Fruit fly (Drosophila melanogaster) whole organism, embryonic: Measurements from ENCODE around the gene CG43675.

Experiments
- Ada2b ChIP-seq: fragments of 200-800 bp; sonication (Bioruptor generic); IDR thresholded peaks from 2 replicates; pipeline ENCODE4 v1.3.6; 2022; ENCODE audit warnings: missing biosample characterization, missing genetic modification characterization
- B-H1 ChIP-seq: fragments of 200-800 bp; sonication (Bioruptor generic); IDR thresholded peaks from 3 replicates; pipeline ENCODE4 v1.3.6; 2022; ENCODE audit warnings: missing biosample characterization, missing genetic modification characterization
- B-H2 ChIP-seq: fragments of 200-800 bp; sonication (Bioruptor generic); optimal IDR thresholded peaks from 2 replicates; lab custom pipeline; 2018; ENCODE audit warnings: missing biosample characterization, mild to moderate bottlenecking, missing genetic modification characterization
- CG11456 ChIP-seq: fragments of 200-800 bp; sonication (Bioruptor generic); IDR thresholded peaks from 3 replicates; pipeline ENCODE4 v1.3.6; 2022; ENCODE audit warnings: missing biosample characterization, missing genetic modification characterization
- CG12299 ChIP-seq: fragments of 200-800 bp; sonication (Bioruptor generic); optimal IDR thresholded peaks from 2 replicates; lab custom pipeline; 2018; ENCODE audit warnings: missing biosample characterization, mild to moderate bottlenecking, missing genetic modification characterization
- CG13296 ChIP-seq: fragments of 200-800 bp; sonication (Bioruptor generic); optimal IDR thresholded peaks from 3 replicates; lab custom pipeline; 2018; ENCODE audit warnings: missing biosample characterization, mild to moderate bottlenecking, missing genetic modification characterization
- CG15514 ChIP-seq: fragments of 200-800 bp; sonication (Bioruptor generic); optimal IDR thresholded peaks from 3 replicates; lab custom pipeline; 2017; ENCODE audit warnings: missing biosample characterization, missing genetic modification characterization, mild to moderate bottlenecking, moderate library complexity, missing genetic modification reagents
- CG18599 ChIP-seq: fragments of 200-800 bp; sonication (Bioruptor generic); optimal IDR thresholded peaks from 3 replicates; lab custom pipeline; 2017; ENCODE audit warnings: missing biosample characterization, missing genetic modification characterization, mild to moderate bottlenecking, moderate library complexity, missing genetic modification reagents
- CG18764 ChIP-seq: fragments of 200-800 bp; sonication (Bioruptor generic); optimal IDR thresholded peaks from 3 replicates; lab custom pipeline; 2016; ENCODE audit warnings: missing biosample characterization, missing genetic modification characterization
- CG2712 ChIP-seq: fragments of 200-800 bp; optimal IDR thresholded peaks from 3 replicates; lab custom pipeline; 2019; ENCODE audit warnings: missing biosample characterization, mild to moderate bottlenecking, missing genetic modification characterization, moderate library complexity
- CG2889 ChIP-seq: fragments of 200-800 bp; sonication (Bioruptor generic); IDR thresholded peaks from 3 replicates; pipeline ENCODE4 v1.3.6; 2022; ENCODE audit warnings: missing biosample characterization, missing genetic modification characterization
- CG30020 ChIP-seq: fragments of 200-800 bp; optimal IDR thresholded peaks from 2 replicates; lab custom pipeline; 2019; ENCODE audit warnings: missing biosample characterization, mild to moderate bottlenecking, missing genetic modification characterization, moderate library complexity
- CG3407 ChIP-seq: fragments of 200-800 bp; sonication (Bioruptor generic); optimal IDR thresholded peaks from 2 replicates; lab custom pipeline; 2018; ENCODE audit warnings: missing biosample characterization, mild to moderate bottlenecking, missing genetic modification characterization
- CG4730 ChIP-seq: fragments of 200-800 bp; sonication (Bioruptor generic); IDR thresholded peaks from 2 replicates; pipeline ENCODE4 v1.3.6; 2022; ENCODE audit warnings: missing biosample characterization, missing genetic modification characterization
- CG6175 ChIP-seq: fragments of 200-800 bp; sonication (Bioruptor generic); IDR thresholded peaks from 3 replicates; pipeline ENCODE4 v1.3.6; 2022; ENCODE audit warnings: missing biosample characterization, missing genetic modification characterization
- CG6683 ChIP-seq: fragments of 200-800 bp; sonication (Bioruptor generic); optimal IDR thresholded peaks from 2 replicates; lab custom pipeline; 2017; ENCODE audit warnings: missing biosample characterization, mild to moderate bottlenecking, missing genetic modification characterization, missing genetic modification reagents
- CG8944 ChIP-seq: fragments of 200-800 bp; sonication (Bioruptor generic); optimal IDR thresholded peaks from 3 replicates; lab custom pipeline; 2016; ENCODE audit warnings: missing biosample characterization, missing genetic modification characterization
- Elba2 ChIP-seq: fragments of 200-800 bp; sonication (Bioruptor generic); optimal IDR thresholded peaks from 3 replicates; lab custom pipeline; 2016; ENCODE audit warnings: missing biosample characterization, missing genetic modification characterization
- Ets97D ChIP-seq: fragments of 200-800 bp; sonication (Bioruptor generic); optimal IDR thresholded peaks from 3 replicates; lab custom pipeline; 2016; ENCODE audit warnings: missing biosample characterization, missing genetic modification characterization
- HLH3B ChIP-seq: fragments of 200-800 bp; sonication (Bioruptor generic); IDR thresholded peaks from 2 replicates; pipeline ENCODE4 v1.3.6; 2022; ENCODE audit warnings: missing biosample characterization, missing genetic modification characterization
- HmgD ChIP-seq: fragments of 200-800 bp; sonication (Bioruptor generic); optimal IDR thresholded peaks from 3 replicates; lab custom pipeline; 2016; ENCODE audit warnings: missing biosample characterization, missing genetic modification characterization
- Hmx ChIP-seq: fragments of 200-800 bp; sonication (Bioruptor generic); optimal IDR thresholded peaks from 2 replicates; lab custom pipeline; 2016; ENCODE audit warnings: missing biosample characterization, missing genetic modification characterization
- Ravus ChIP-seq: fragments of 200-800 bp; sonication (Bioruptor generic); IDR thresholded peaks from 2 replicates; pipeline ENCODE4 v1.3.6; 2022; ENCODE audit warnings: missing biosample characterization, missing genetic modification characterization
- Sin3A ChIP-seq: fragments of >200 bp; optimal IDR thresholded peaks from 2 replicates; lab custom pipeline; 2018
- Stat92E ChIP-seq, 3 experiments: fragments of >200 bp in 2 of 3; fragments of 200-800 bp in 1 of 3; sonication (Bioruptor generic) in 1 of 3; optimal IDR thresholded peaks; 2 replicates each; lab custom pipeline; 2017 to 2019; ENCODE audit warnings: missing biosample characterization in 3 of 3, missing genetic modification characterization in 3 of 3, mild to moderate bottlenecking in 1 of 3, moderate library complexity in 1 of 3
- ap ChIP-seq: fragments of 200-800 bp; sonication (Bioruptor generic); IDR thresholded peaks from 2 replicates; pipeline ENCODE4 v1.3.6; 2022; ENCODE audit warnings: missing biosample characterization, missing genetic modification characterization
- ash1 ChIP-seq: fragments of 200-800 bp; sonication (Bioruptor generic); optimal IDR thresholded peaks from 2 replicates; lab custom pipeline; 2018; ENCODE audit warnings: missing biosample characterization, mild to moderate bottlenecking, missing genetic modification characterization
- bab2 ChIP-seq: fragments of 200-800 bp; sonication (Bioruptor generic); optimal IDR thresholded peaks from 2 replicates; lab custom pipeline; 2016; ENCODE audit warnings: missing biosample characterization, missing genetic modification characterization
- bbx ChIP-seq: fragments of 200-800 bp; sonication (Bioruptor generic); IDR thresholded peaks from 2 replicates; pipeline ENCODE4 v1.3.6; 2022; ENCODE audit warnings: missing biosample characterization, missing genetic modification characterization; ENCODE audit not compliant: partially characterized antibody
- chinmo ChIP-seq: fragments of 200-800 bp; sonication (Bioruptor generic); IDR thresholded peaks from 4 replicates; pipeline ENCODE4 v1.3.6; 2022; ENCODE audit warnings: missing biosample characterization, missing genetic modification characterization; ENCODE audit not compliant: partially characterized antibody
- da ChIP-seq: fragments of 200-800 bp; sonication (Bioruptor generic); optimal IDR thresholded peaks from 2 replicates; lab custom pipeline; 2016; ENCODE audit warnings: missing biosample characterization, missing genetic modification characterization
- disco-r ChIP-seq: fragments of 200-800 bp; sonication (Bioruptor generic); optimal IDR thresholded peaks from 2 replicates; lab custom pipeline; 2016; ENCODE audit warnings: missing biosample characterization, missing genetic modification characterization
- dm ChIP-seq: fragments of 200-800 bp; sonication (Bioruptor generic); optimal IDR thresholded peaks from 3 replicates; lab custom pipeline; 2016; ENCODE audit warnings: missing biosample characterization, missing genetic modification characterization
- dmrt11E ChIP-seq: fragments of 200-800 bp; sonication (Bioruptor generic); optimal IDR thresholded peaks from 3 replicates; lab custom pipeline; 2018; ENCODE audit warnings: missing biosample characterization, mild to moderate bottlenecking, missing genetic modification characterization, moderate library complexity
- ems ChIP-seq: fragments of 200-800 bp; sonication (Bioruptor generic); optimal IDR thresholded peaks from 3 replicates; lab custom pipeline; 2016; ENCODE audit warnings: missing biosample characterization, missing genetic modification characterization
- ftz-f1 ChIP-seq: fragments of 200-800 bp; sonication (Bioruptor generic); optimal IDR thresholded peaks from 2 replicates; lab custom pipeline; 2016; ENCODE audit warnings: missing biosample characterization, missing genetic modification characterization
- gce ChIP-seq: fragments of 200-800 bp; sonication (Bioruptor generic); IDR thresholded peaks from 3 replicates; pipeline ENCODE4 v1.3.6; 2022; ENCODE audit warnings: missing biosample characterization, missing genetic modification characterization
- kay ChIP-seq: fragments of 200-800 bp; sonication (Bioruptor generic); optimal IDR thresholded peaks from 2 replicates; lab custom pipeline; 2016; ENCODE audit warnings: missing biosample characterization, missing genetic modification characterization
- lab ChIP-seq: fragments of 200-800 bp; sonication (Bioruptor generic); optimal IDR thresholded peaks from 3 replicates; lab custom pipeline; 2017; ENCODE audit warnings: missing biosample characterization, missing genetic modification characterization, mild to moderate bottlenecking, moderate library complexity, missing genetic modification reagents
- nerfin-1 ChIP-seq: fragments of 200-800 bp; sonication (Bioruptor generic); optimal IDR thresholded peaks from 3 replicates; lab custom pipeline; 2019; ENCODE audit warnings: missing biosample characterization, mild to moderate bottlenecking, missing genetic modification characterization, moderate library complexity
- oc ChIP-seq: fragments of 200-800 bp; sonication (Bioruptor generic); optimal IDR thresholded peaks from 2 replicates; lab custom pipeline; 2018; ENCODE audit warnings: missing biosample characterization, mild to moderate bottlenecking, missing genetic modification characterization, moderate library complexity
- onecut ChIP-seq: fragments of 200-800 bp; sonication (Bioruptor generic); IDR thresholded peaks from 2 replicates; pipeline ENCODE4 v1.3.6; 2022; ENCODE audit warnings: missing biosample characterization, missing genetic modification characterization
- rib ChIP-seq: fragments of 200-800 bp; sonication (Bioruptor generic); IDR thresholded peaks from 2 replicates; pipeline ENCODE4 v1.3.6; 2022; ENCODE audit warnings: missing biosample characterization, missing genetic modification characterization
- ro ChIP-seq: fragments of 200-800 bp; sonication (Bioruptor generic); IDR thresholded peaks from 2 replicates; pipeline ENCODE4 v1.3.6; 2022; ENCODE audit warnings: missing biosample characterization, missing genetic modification characterization
- sens-2 ChIP-seq: fragments of 200-800 bp; sonication (Bioruptor generic); IDR thresholded peaks from 2 replicates; pipeline ENCODE4 v1.3.6; 2022; ENCODE audit warnings: missing biosample characterization, missing genetic modification characterization
- slou ChIP-seq: fragments of 200-800 bp; sonication (Bioruptor generic); optimal IDR thresholded peaks from 3 replicates; lab custom pipeline; 2016; ENCODE audit warnings: missing biosample characterization, missing genetic modification characterization
- sob ChIP-seq: fragments of 200-800 bp; sonication (Bioruptor generic); IDR thresholded peaks from 2 replicates; pipeline ENCODE4 v1.3.6; 2022; ENCODE audit warnings: missing biosample characterization, missing genetic modification characterization
- tio ChIP-seq: fragments of 200-800 bp; sonication (Bioruptor generic); optimal IDR thresholded peaks from 2 replicates; lab custom pipeline; 2017; ENCODE audit warnings: missing biosample characterization, missing genetic modification characterization, inconsistent platforms
- tup ChIP-seq: fragments of 200-800 bp; sonication (Bioruptor generic); optimal IDR thresholded peaks from 2 replicates; lab custom pipeline; 2016; ENCODE audit warnings: missing biosample characterization, mild to moderate bottlenecking, missing genetic modification characterization, moderate library complexity
- wek ChIP-seq: fragments of 200-800 bp; sonication (Bioruptor generic); optimal IDR thresholded peaks from 3 replicates; lab custom pipeline; 2018; ENCODE audit warnings: missing biosample characterization, mild to moderate bottlenecking, missing genetic modification characterization, moderate library complexity
- wor ChIP-seq: fragments of 200-800 bp; sonication (Bioruptor generic); IDR thresholded peaks from 2 replicates; pipeline ENCODE4 v1.3.6; 2022; ENCODE audit warnings: missing biosample characterization, missing genetic modification characterization

Gene CG43675

dm6 chr3R:9404104-9404512, 48.8 kb downstream of the CG43675 start, which contains the start of the genes CG9356, BBIP1 and CG8135 (continued):
- TF ChIP-seq Ets97D (GFP tag; lab: Kevin White, UChicago) (peak; percentile 91), gce (no peak), B-H2 (peak; percentile 74), CG12299 (peak; percentile 60), sens-2 (GFP tag; lab: Robert Waterston, UW) (no peak; the same call in 1 of the 2 replicates), tio (GFP tag; lab: Kevin White, UChicago) (no peak), CG18599 (peak; percentile 66), HmgD (GFP tag; lab: Kevin White, UChicago) (peak; percentile 71), Sin3A (peak; percentile 92), CG18764 (peak; percentile 64), sob (peak; percentile 68; the same call in 1 of the 2 replicates), CG2712 (peak; percentile 79), dm (GFP tag; lab: Kevin White, UChicago) (peak; percentile 73), oc (tag; lab: Kevin White, UChicago) (no peak), bab2 (GFP tag; lab: Kevin White, UChicago) (peak; percentile 84), ftz-f1 (peak; percentile 51), wek (GFP tag; lab: Kevin White, UChicago) (no peak), Hmx (GFP tag; lab: Kevin White, UChicago) (no peak), CG30020 (tag; lab: Kevin White, UChicago) (peak; percentile 59), chinmo (GFP tag; lab: Robert Waterston, UW) (no peak), slou (GFP tag; lab: Kevin White, UChicago) (peak; percentile 46), kay (GFP tag; lab: Kevin White, UChicago) (peak; percentile 57), lab (GFP tag; lab: Kevin White, UChicago) (no peak), tup (GFP tag; lab: Kevin White, UChicago) (peak; percentile 75), da (peak; percentile 60), ap (GFP tag; lab: Robert Waterston, UW) (no peak), disco-r (GFP tag; lab: Kevin White, UChicago) (no peak), Ada2b (GFP tag; lab: Robert Waterston, UW) (peak; percentile 47; the same call in 1 of the 2 replicates), ash1 (GFP tag; lab: Kevin White, UChicago) (no peak), CG4730 (GFP tag; lab: Robert Waterston, UW) (0 out of 2 replicates have a peak, but pooled peaks have one; percentile 36), dmrt11E (tag; lab: Kevin White, UChicago) (peak; percentile 60), bbx (no peak), rib (no peak), CG15514 (GFP tag; lab: Kevin White, UChicago) (peak; percentile 91), CG11456 (peak; percentile 75), CG13296 (peak; percentile 69), onecut (GFP tag; lab: Robert Waterston, UW) (peak; percentile 86), CG3407 (peak; percentile 45), Ravus (0 out of 2 replicates have a peak, but pooled peaks have one; percentile 5), wor (peak; percentile 35; the same call in 1 of the 2 replicates), Elba2 (peak; percentile 84), Stat92E (GFP tag; optimal IDR thresholded peaks at IDR 0.05; lab: Kevin White, UChicago) (peak in 1 of 3 experiments; percentile 30), ems (GFP tag; lab: Kevin White, UChicago) (peak; percentile 80), CG8944 (GFP tag; lab: Kevin White, UChicago) (peak; percentile 85), CG2889 (0 out of 3 replicates have a peak, but pooled peaks have one; percentile 34), ro (no peak), CG6175 (GFP tag; lab: Robert Waterston, UW) (no peak), B-H1 (0 out of 3 replicates have a peak, but pooled peaks have one; percentile 28), HLH3B (GFP tag; lab: Robert Waterston, UW) (peak; percentile 59; the same call in 1 of the 2 replicates), CG6683 (peak; percentile 37), nerfin-1 (tag; lab: Kevin White, UChicago) (peak; percentile 54)
